Fruit fly (Drosophila melanogaster) ovary, adult (tissue): ENCODE data around the gene par-6.

Experiments used
- CG17801 ChIP-seq: fragments of 200-800 bp; optimal IDR thresholded peaks from 2 replicates; lab custom pipeline; 2019; ENCODE audit warnings: missing biosample characterization, mild to moderate bottlenecking, missing genetic modification characterization, moderate library complexity; ENCODE audit not compliant: partially characterized antibody

The par-6 gene

dm6 chrX:17712995-17713739 lies 10.0 kb downstream of the par-6 start:
- TF ChIP-seq CG17801 (GFP tag; lab: Kevin White, UChicago) = no peak

dm6 chrX:17713740-17714135 lies 10.6 kb downstream of the par-6 start:
- TF ChIP-seq CG17801 (GFP tag; lab: Kevin White, UChicago) = no peak

dm6 chrX:17714976-17715375 lies 11.8 kb downstream of the par-6 start:
- no peak for TF ChIP-seq CG17801 (GFP tag; lab: Kevin White, UChicago)

dm6 chrX:17716814-17717565 lies 13.8 kb downstream of the par-6 start:
- no peak for TF ChIP-seq CG17801 (GFP tag; lab: Kevin White, UChicago)

dm6 chrX:17718423-17718822 lies 15.3 kb downstream of the par-6 start:
- TF ChIP-seq CG17801 (GFP tag; lab: Kevin White, UChicago) = no peak

dm6 chrX:17718927-17719691 lies 16.0 kb downstream of the par-6 start:
- TF ChIP-seq CG17801 (GFP tag; lab: Kevin White, UChicago) = no peak

- TF ChIP-seq CG17801 (GFP tag; lab: Kevin White, UChicago) = no peak
These were observed 17.3 kb downstream of the par-6 start for dm6 chrX:17720261-17721052.

dm6 chrX:17722912-17723311 lies 19.8 kb downstream of the par-6 start:
- no peak for TF ChIP-seq CG17801 (GFP tag; lab: Kevin White, UChicago)

- TF ChIP-seq CG17801 (GFP tag; lab: Kevin White, UChicago) = no peak
These were observed 21.2 kb downstream of the par-6 start for dm6 chrX:17724288-17724914.

dm6 chrX:17725937-17726489 lies 22.9 kb downstream of the par-6 start:
- no peak for TF ChIP-seq CG17801 (GFP tag; lab: Kevin White, UChicago)

- TF ChIP-seq CG17801 (GFP tag; lab: Kevin White, UChicago) = peak; percentile 50
These were observed 23.5 kb downstream of the par-6 start for dm6 chrX:17726551-17727180.

- TF ChIP-seq CG17801 (GFP tag; lab: Kevin White, UChicago) = no peak
These were observed 25.2 kb downstream of the par-6 start for dm6 chrX:17728338-17728737.

dm6 chrX:17732076-17732475 lies 28.9 kb downstream of the par-6 start:
- TF ChIP-seq CG17801 (GFP tag; lab: Kevin White, UChicago) = peak; percentile 43
